Fruit fly (Drosophila melanogaster): ENCODE results near the gene CG14397.

CG14397 gene

dm6 chr2L:21053623-21054022 is 37.4 kb upstream of the CG14397 start:
- TF ChIP-seq brk (GFP tag; optimal IDR thresholded peaks at IDR 0.05) = no peak
- TF ChIP-seq HLH106 (tag; optimal IDR thresholded peaks at IDR 0.05) = no peak
- no peak for TF ChIP-seq dmrt93B (GFP tag; optimal IDR thresholded peaks at IDR 0.05)
- peak; percentile 3 for TF ChIP-seq psq (GFP tag; optimal IDR thresholded peaks at IDR 0.05)

dm6 chr2L:21061591-21061990 is 29.4 kb upstream of the CG14397 start:
- no peak for TF ChIP-seq HLH106 (tag; optimal IDR thresholded peaks at IDR 0.05)
- TF ChIP-seq h (GFP tag; optimal IDR thresholded peaks at IDR 0.05) = no peak
- TF ChIP-seq dl (GFP tag; optimal IDR thresholded peaks at IDR 0.05; ENCODE audit: insufficient read depth in 1 of 2, partially characterized antibody in 2 of 2) = no peak
- no peak for TF ChIP-seq fru (GFP tag; optimal IDR thresholded peaks at IDR 0.05)
- no peak for TF ChIP-seq brk (GFP tag; optimal IDR thresholded peaks at IDR 0.05)
- no peak for TF ChIP-seq Myc (optimal IDR thresholded peaks at IDR 0.05)
- no peak for TF ChIP-seq Hnf4 (GFP tag; optimal IDR thresholded peaks at IDR 0.05)
- no peak for TF ChIP-seq foxo (GFP tag; optimal IDR thresholded peaks at IDR 0.05)
- TF ChIP-seq ey (GFP tag; optimal IDR thresholded peaks at IDR 0.05) = no peak
- TF ChIP-seq Hr78 (GFP tag; optimal IDR thresholded peaks at IDR 0.05) = no peak
- TF ChIP-seq sage (GFP tag; optimal IDR thresholded peaks at IDR 0.05) = no peak
- no peak for TF ChIP-seq sv (GFP tag; optimal IDR thresholded peaks at IDR 0.05)
- no peak for TF ChIP-seq Abd-B (GFP tag; optimal IDR thresholded peaks at IDR 0.05)
- TF ChIP-seq N (GFP tag; optimal IDR thresholded peaks at IDR 0.05) = no peak
- TF ChIP-seq Rel (GFP tag; optimal IDR thresholded peaks at IDR 0.05) = no peak
- no peak for TF ChIP-seq Rel (tag; optimal IDR thresholded peaks at IDR 0.05)
- TF ChIP-seq Dif (GFP tag; optimal IDR thresholded peaks at IDR 0.05; ENCODE audit: partially characterized antibody) = no peak
- TF ChIP-seq Vsx2 (GFP tag; optimal IDR thresholded peaks at IDR 0.05; ENCODE audit: partially characterized antibody) = no peak
- no peak for TF ChIP-seq psq (GFP tag; optimal IDR thresholded peaks at IDR 0.05)
- no peak for TF ChIP-seq tai (GFP tag; optimal IDR thresholded peaks at IDR 0.05)
- TF ChIP-seq dmrt93B (GFP tag; optimal IDR thresholded peaks at IDR 0.05) = no peak

dm6 chr2L:21062611-21063010 is 28.4 kb upstream of the CG14397 start:
- TF ChIP-seq Abd-B (GFP tag; optimal IDR thresholded peaks at IDR 0.05) (no peak), Myc (optimal IDR thresholded peaks at IDR 0.05) (no peak), Sp1 (GFP tag; optimal IDR thresholded peaks at IDR 0.05) (no peak), h (GFP tag; optimal IDR thresholded peaks at IDR 0.05) (no peak), lola (GFP tag; optimal IDR thresholded peaks at IDR 0.05) (no peak), jim (GFP tag; optimal IDR thresholded peaks at IDR 0.05) (no peak), rgr (GFP tag; optimal IDR thresholded peaks at IDR 0.05) (no peak)

dm6 chr2L:21065889-21066288 is 25.1 kb upstream of the CG14397 start:
- TF ChIP-seq Rel (GFP tag; optimal IDR thresholded peaks at IDR 0.05) (no peak), Rel (tag; optimal IDR thresholded peaks at IDR 0.05) (no peak), dsf (GFP tag; optimal IDR thresholded peaks at IDR 0.05; ENCODE audit: borderline replicate concordance) (no peak), ey (GFP tag; optimal IDR thresholded peaks at IDR 0.05) (no peak), lola (GFP tag; optimal IDR thresholded peaks at IDR 0.05) (no peak), sv (GFP tag; optimal IDR thresholded peaks at IDR 0.05) (no peak), tai (GFP tag; optimal IDR thresholded peaks at IDR 0.05) (no peak), h (GFP tag; optimal IDR thresholded peaks at IDR 0.05) (no peak), jim (GFP tag; optimal IDR thresholded peaks at IDR 0.05) (no peak), pan (optimal IDR thresholded peaks at IDR 0.05) (no peak), dl (GFP tag; optimal IDR thresholded peaks at IDR 0.05; ENCODE audit: insufficient read depth in 1 of 2, partially characterized antibody in 2 of 2) (no peak), Dfd (GFP tag; optimal IDR thresholded peaks at IDR 0.05) (no peak), br (GFP tag; optimal IDR thresholded peaks at IDR 0.05) (no peak), Sp1 (GFP tag; optimal IDR thresholded peaks at IDR 0.05) (no peak), CG9705 (GFP tag; optimal IDR thresholded peaks at IDR 0.05) (no peak), N (GFP tag; optimal IDR thresholded peaks at IDR 0.05) (no peak), rgr (GFP tag; optimal IDR thresholded peaks at IDR 0.05) (no peak), OdsH (GFP tag; optimal IDR thresholded peaks at IDR 0.05) (no peak), CG32264 (GFP tag; optimal IDR thresholded peaks at IDR 0.05) (no peak)

dm6 chr2L:21067137-21067536 is 23.9 kb upstream of the CG14397 start:
- no peak for TF ChIP-seq Sp1 (GFP tag; optimal IDR thresholded peaks at IDR 0.05)
- TF ChIP-seq pan (optimal IDR thresholded peaks at IDR 0.05) = no peak
- no peak for TF ChIP-seq h (GFP tag; optimal IDR thresholded peaks at IDR 0.05)
- TF ChIP-seq sage (GFP tag; optimal IDR thresholded peaks at IDR 0.05) = no peak
- TF ChIP-seq sv (GFP tag; optimal IDR thresholded peaks at IDR 0.05) = no peak
- TF ChIP-seq Hr78 (GFP tag; optimal IDR thresholded peaks at IDR 0.05) = no peak
- no peak for TF ChIP-seq CG9705 (GFP tag; optimal IDR thresholded peaks at IDR 0.05)
- TF ChIP-seq N (GFP tag; optimal IDR thresholded peaks at IDR 0.05) = no peak
- TF ChIP-seq CrebA (GFP tag; optimal IDR thresholded peaks at IDR 0.05; ENCODE audit: borderline replicate concordance) = no peak
- TF ChIP-seq Mio (GFP tag; optimal IDR thresholded peaks at IDR 0.05) = no peak
- TF ChIP-seq CG32264 (GFP tag; optimal IDR thresholded peaks at IDR 0.05) = no peak
- no peak for TF ChIP-seq Vsx2 (GFP tag; optimal IDR thresholded peaks at IDR 0.05; ENCODE audit: partially characterized antibody)
- TF ChIP-seq GATAd (GFP tag; optimal IDR thresholded peaks at IDR 0.05) = no peak
